Worm (Caenorhabditis elegans): ENCODE results near the gene melo-3.

- TF ChIP-seq ztf-29 (GFP tag; IDR thresholded peaks at IDR 0.05) (no peak), cog-1 (tag; optimal IDR thresholded peaks at IDR 0.05) (no peak), tab-1 (GFP tag; IDR thresholded peaks at IDR 0.05) (no peak), flt-1 (GFP tag; IDR thresholded peaks at IDR 0.05) (no peak), ref-1 (GFP tag; conservative IDR thresholded peaks at IDR 0.05) (no peak), T22C8.4 (GFP tag; IDR thresholded peaks at IDR 0.05) (no peak), klf-2 (GFP tag; conservative IDR thresholded peaks at IDR 0.05) (no peak)
These were observed 22.3 kb upstream of the melo-3 start for ce11 chrV:15058965-15059364.

All from whole organism, midembryonic.